In the genomic region with DNA sequence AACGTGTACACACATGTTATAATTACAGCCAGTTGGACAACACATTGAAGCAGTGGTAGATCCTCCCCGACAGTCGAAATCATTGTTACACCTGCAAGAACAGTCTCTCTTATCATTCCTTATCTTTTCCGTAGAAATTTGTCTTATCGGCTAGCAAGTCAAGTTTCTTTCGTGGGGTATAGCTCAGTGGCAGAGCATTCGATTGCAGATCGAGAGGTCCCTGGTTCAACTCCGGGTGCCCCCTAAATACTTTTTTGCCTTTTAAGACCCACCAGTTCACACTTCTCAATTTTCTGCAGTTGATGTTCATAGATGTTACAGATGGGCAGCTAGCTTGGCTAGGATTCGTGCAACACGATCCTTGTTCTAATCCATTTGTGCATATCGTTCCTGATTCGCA, we compare ENCODE assay signal across 4 worm cellular contexts.
TF ChIP-seq lines count a peak whose summit lies in the region.

No protein-coding gene starts in this region.

TF ChIP-seq in whole organism, L2 larva, 48 proteins besides CTCF, POLR2A, EP300 and RAD21:
- TF ChIP-seq Y55F3AM.14 (GFP tag; optimal IDR thresholded peaks at IDR 0.05; lab: Kevin White, UChicago) = peak; percentile 39
- no peak for TF ChIP-seq nhr-6 (tag; optimal IDR thresholded peaks at IDR 0.05; lab: Kevin White, UChicago)
TF ChIP-seq in whole organism, L2 larva: peak in this region for 1.

TF ChIP-seq in whole organism, L3 larva, 47 proteins besides CTCF, POLR2A, EP300 and RAD21:
- no peak for TF ChIP-seq nhr-23 (tag; optimal IDR thresholded peaks at IDR 0.05; lab: Kevin White, UChicago)
- peak; percentile 35 for TF ChIP-seq nhr-43 (tag; optimal IDR thresholded peaks at IDR 0.05; lab: Kevin White, UChicago; ENCODE audit: poor library complexity, severe bottlenecking)
- no peak for TF ChIP-seq daf-12 (tag; optimal IDR thresholded peaks at IDR 0.05; lab: Kevin White, UChicago)
- TF ChIP-seq ceh-16 (tag; optimal IDR thresholded peaks at IDR 0.05; lab: Kevin White, UChicago) = no peak
- TF ChIP-seq snpc-4 (tag; optimal IDR thresholded peaks at IDR 0.05; lab: Kevin White, UChicago) = no peak
- TF ChIP-seq elt-2 (tag; optimal IDR thresholded peaks at IDR 0.05; lab: Kevin White, UChicago) = peak; percentile 57
- no peak for TF ChIP-seq hmg-11 (tag; optimal IDR thresholded peaks at IDR 0.05; lab: Kevin White, UChicago)
- TF ChIP-seq zag-1 (tag; optimal IDR thresholded peaks at IDR 0.05; lab: Kevin White, UChicago) = no peak
- TF ChIP-seq jun-1 (tag; optimal IDR thresholded peaks at IDR 0.05; lab: Kevin White, UChicago) = no peak

TF ChIP-seq in whole organism, L4 larva, 104 proteins besides CTCF, POLR2A, EP300 and RAD21 (continues in another document):
- TF ChIP-seq D1046.2 (GFP tag; IDR thresholded peaks at IDR 0.05; lab: Robert Waterston, UW) = peak; percentile 72; the same call in 1 of the 2 replicates
- 0 out of 2 replicates have a peak, but pooled peaks have one; percentile 58 for TF ChIP-seq lin-29 (GFP tag; IDR thresholded peaks at IDR 0.05; lab: Robert Waterston, UW)
- TF ChIP-seq dmd-9 (GFP tag; IDR thresholded peaks at IDR 0.05; lab: Robert Waterston, UW) = 0 out of 2 replicates have a peak, but pooled peaks have one; percentile 21
- no peak for TF ChIP-seq daf-8 (GFP tag; IDR thresholded peaks at IDR 0.05; lab: Robert Waterston, UW)
- no peak for TF ChIP-seq dve-1 (tag; optimal IDR thresholded peaks at IDR 0.05; lab: Kevin White, UChicago; ENCODE audit: insufficient read depth)
- TF ChIP-seq snpc-1.2 (GFP tag; IDR thresholded peaks at IDR 0.05; lab: Robert Waterston, UW) = peak; percentile 88
- no peak for TF ChIP-seq egl-27 (tag; optimal IDR thresholded peaks at IDR 0.05; lab: Kevin White, UChicago)
- TF ChIP-seq pha-4 (GFP tag; IDR thresholded peaks at IDR 0.05; lab: Robert Waterston, UW) = peak; percentile 85
- no peak for TF ChIP-seq pha-4 (tag; optimal IDR thresholded peaks at IDR 0.05; lab: Kevin White, UChicago)
- no peak for TF ChIP-seq ceh-32 (tag; optimal IDR thresholded peaks at IDR 0.05; lab: Kevin White, UChicago; ENCODE audit: poor library complexity)
- TF ChIP-seq saeg-2 (GFP tag; IDR thresholded peaks at IDR 0.05; lab: Robert Waterston, UW) = peak; percentile 73; the same call in 1 of the 2 replicates
- no peak for TF ChIP-seq zag-1 (tag; optimal IDR thresholded peaks at IDR 0.05; lab: Kevin White, UChicago)
- peak; percentile 49; the same call in 1 of the 2 replicates for TF ChIP-seq hmg-1.1 (GFP tag; IDR thresholded peaks at IDR 0.05; lab: Robert Waterston, UW)
- no peak for TF ChIP-seq unc-39 (tag; optimal IDR thresholded peaks at IDR 0.05; lab: Kevin White, UChicago)
- TF ChIP-seq nhr-10 (tag; optimal IDR thresholded peaks at IDR 0.05; lab: Kevin White, UChicago) = no peak
- peak; percentile 48 for TF ChIP-seq lir-3 (tag; optimal IDR thresholded peaks at IDR 0.05; lab: Kevin White, UChicago)
- TF ChIP-seq spr-3 (GFP tag; optimal IDR thresholded peaks at IDR 0.05; lab: Kevin White, UChicago) = peak; percentile 15
- TF ChIP-seq ceh-82 (tag; optimal IDR thresholded peaks at IDR 0.05; lab: Kevin White, UChicago) = no peak
- no peak for TF ChIP-seq cey-2 (tag; optimal IDR thresholded peaks at IDR 0.05; lab: Kevin White, UChicago; ENCODE audit: borderline replicate concordance, insufficient read depth)
- TF ChIP-seq tra-1 (GFP tag; IDR thresholded peaks at IDR 0.05; lab: Robert Waterston, UW) = peak; percentile 73
- no peak for TF ChIP-seq ceh-62 (tag; optimal IDR thresholded peaks at IDR 0.05; lab: Kevin White, UChicago)
- TF ChIP-seq mxl-2 (GFP tag; conservative IDR thresholded peaks at IDR 0.05; lab: Robert Waterston, UW) = peak; percentile 77
- TF ChIP-seq duxl-1 (tag; optimal IDR thresholded peaks at IDR 0.05; lab: Kevin White, UChicago; ENCODE audit: poor library complexity) = peak; percentile 41
- TF ChIP-seq lin-13 (GFP tag; optimal IDR thresholded peaks at IDR 0.05; lab: Kevin White, UChicago) = peak; percentile 13
- TF ChIP-seq ztf-7 (tag; optimal IDR thresholded peaks at IDR 0.05; lab: Kevin White, UChicago) = no peak
- peak; percentile 96 for TF ChIP-seq lim-7 (GFP tag; IDR thresholded peaks at IDR 0.05; lab: Robert Waterston, UW)
- no peak for TF ChIP-seq jun-1 (tag; optimal IDR thresholded peaks at IDR 0.05; lab: Kevin White, UChicago)
- peak; percentile 77; the same call in 1 of the 2 replicates for TF ChIP-seq nhr-41 (GFP tag; IDR thresholded peaks at IDR 0.05; lab: Robert Waterston, UW)
- TF ChIP-seq zip-2 (tag; optimal IDR thresholded peaks at IDR 0.05; lab: Kevin White, UChicago) = no peak
- TF ChIP-seq daf-19 (GFP tag; conservative IDR thresholded peaks at IDR 0.05; lab: Robert Waterston, UW) = peak; percentile 84
- TF ChIP-seq unc-62 (GFP tag; optimal IDR thresholded peaks at IDR 0.05 in 1 of 2; lab: Kevin White, UChicago) = no peak
- no peak for TF ChIP-seq unc-62 (tag; optimal IDR thresholded peaks at IDR 0.05; lab: Kevin White, UChicago)
- peak; percentile 64; the same call in 1 of the 2 replicates for TF ChIP-seq php-3 (GFP tag; IDR thresholded peaks at IDR 0.05; lab: Robert Waterston, UW)
- TF ChIP-seq zfp-3 (GFP tag; conservative IDR thresholded peaks at IDR 0.05; lab: Robert Waterston, UW) = peak; percentile 66; the same call in 1 of the 2 replicates
- TF ChIP-seq madf-5 (GFP tag; IDR thresholded peaks at IDR 0.05; lab: Robert Waterston, UW) = peak; percentile 79 to 82
- 0 out of 2 replicates have a peak, but pooled peaks have one; percentile 43 for TF ChIP-seq nhr-42 (GFP tag; IDR thresholded peaks at IDR 0.05; lab: Robert Waterston, UW)

TF ChIP-seq in whole organism, young adult, 124 proteins besides CTCF, POLR2A, EP300 and RAD21 (continues in another document):
- TF ChIP-seq ztf-26 (tag; optimal IDR thresholded peaks at IDR 0.05; lab: Kevin White, UChicago) (peak; percentile 45), sdz-38 (tag; optimal IDR thresholded peaks at IDR 0.05; lab: Kevin White, UChicago) (no peak), ztf-3 (GFP tag; optimal IDR thresholded peaks at IDR 0.05; lab: Kevin White, UChicago) (no peak), C06A6.2 (GFP tag; conservative IDR thresholded peaks at IDR 0.05; lab: Robert Waterston, UW) (no peak), snpc-1.3 (tag; optimal IDR thresholded peaks at IDR 0.05; lab: Kevin White, UChicago; ENCODE audit: insufficient read depth) (no peak), sea-2 (GFP tag; IDR thresholded peaks at IDR 0.05; lab: Robert Waterston, UW) (0 out of 2 replicates have a peak, but pooled peaks have one; percentile 9), ceh-91 (GFP tag; IDR thresholded peaks at IDR 0.05; lab: Robert Waterston, UW) (no peak), bed-2 (GFP tag; IDR thresholded peaks at IDR 0.05; lab: Robert Waterston, UW) (0 out of 2 replicates have a peak, but pooled peaks have one; percentile 19), F23B12.7 (tag; optimal IDR thresholded peaks at IDR 0.05; lab: Kevin White, UChicago; ENCODE audit: insufficient read depth) (peak; percentile 45), nfyb-1 (GFP tag; IDR thresholded peaks at IDR 0.05; lab: Robert Waterston, UW) (peak; percentile 64; the same call in 1 of the 2 replicates), ets-4 (GFP tag; optimal IDR thresholded peaks at IDR 0.05; lab: Kevin White, UChicago) (peak; percentile 67), egl-44 (GFP tag; IDR thresholded peaks at IDR 0.05; lab: Robert Waterston, UW) (peak; percentile 77; the same call in 1 of the 2 replicates), madf-3 (GFP tag; IDR thresholded peaks at IDR 0.05; lab: Robert Waterston, UW) (0 out of 2 replicates have a peak, but pooled peaks have one; percentile 50), ceh-58 (GFP tag; IDR thresholded peaks at IDR 0.05; lab: Robert Waterston, UW) (no peak), lir-1 (GFP tag; conservative IDR thresholded peaks at IDR 0.05; lab: Robert Waterston, UW) (no peak), F33H1.4 (GFP tag; IDR thresholded peaks at IDR 0.05; lab: Robert Waterston, UW) (peak; percentile 33; the same call in 1 of the 2 replicates), ztf-25 (GFP tag; IDR thresholded peaks at IDR 0.05; lab: Robert Waterston, UW) (peak; percentile 67; the same call in 1 of the 2 replicates), bed-1 (GFP tag; IDR thresholded peaks at IDR 0.05; lab: Robert Waterston, UW) (0 out of 2 replicates have a peak, but pooled peaks have one; percentile 45), snpc-4 (GFP tag; optimal IDR thresholded peaks at IDR 0.05; lab: Kevin White, UChicago) (no peak), snpc-4 (tag; optimal IDR thresholded peaks at IDR 0.05; lab: Kevin White, UChicago) (peak in 1 of 4 experiments; percentile 16), K11D2.4 (GFP tag; IDR thresholded peaks at IDR 0.05; lab: Robert Waterston, UW) (0 out of 2 replicates have a peak, but pooled peaks have one; percentile 26), nhr-90 (tag; optimal IDR thresholded peaks at IDR 0.05; lab: Kevin White, UChicago) (peak; percentile 81), tbp1 (GFP tag; optimal IDR thresholded peaks at IDR 0.05; lab: Kevin White, UChicago) (peak; percentile 91), lin-54 (GFP tag; optimal IDR thresholded peaks at IDR 0.05; lab: Kevin White, UChicago) (peak; percentile 56), lsl-1 (GFP tag; optimal IDR thresholded peaks at IDR 0.05; lab: Kevin White, UChicago) (peak; percentile 35), zim-3 (tag; optimal IDR thresholded peaks at IDR 0.05; lab: Kevin White, UChicago) (peak; percentile 11), unc-130 (GFP tag; optimal IDR thresholded peaks at IDR 0.05; lab: Kevin White, UChicago) (peak; percentile 28), athp-1 (tag; optimal IDR thresholded peaks at IDR 0.05; lab: Kevin White, UChicago) (peak; percentile 56), rcor-1 (GFP tag; IDR thresholded peaks at IDR 0.05; lab: Robert Waterston, UW) (peak; percentile 51; the same call in 1 of the 2 replicates), ceh-40 (GFP tag; IDR thresholded peaks at IDR 0.05; lab: Robert Waterston, UW) (peak; percentile 91), mxl-1 (tag; optimal IDR thresholded peaks at IDR 0.05; lab: Kevin White, UChicago) (peak; percentile 91), somi-1 (GFP tag; optimal IDR thresholded peaks at IDR 0.05; lab: Kevin White, UChicago) (peak; percentile 7), hlh-12 (tag; optimal IDR thresholded peaks at IDR 0.05; lab: Kevin White, UChicago) (peak; percentile 6), ztf-18 (tag; optimal IDR thresholded peaks at IDR 0.05; lab: Kevin White, UChicago) (peak; percentile 72), madf-6 (GFP tag; IDR thresholded peaks at IDR 0.05; lab: Robert Waterston, UW) (peak; percentile 66), chd-7 (tag; optimal IDR thresholded peaks at IDR 0.05; lab: Kevin White, UChicago) (peak; percentile 45), fkh-3 (tag; optimal IDR thresholded peaks at IDR 0.05; lab: Kevin White, UChicago) (peak; percentile 2), B0035.1 (tag; optimal IDR thresholded peaks at IDR 0.05; lab: Kevin White, UChicago) (no peak), lin-26 (GFP tag; IDR thresholded peaks at IDR 0.05; lab: Robert Waterston, UW) (peak; percentile 93), ceh-27 (GFP tag; optimal IDR thresholded peaks at IDR 0.05; lab: Kevin White, UChicago) (peak; percentile 6)
